Worm (Caenorhabditis elegans): Measurements from ENCODE around the gene C50B6.1.

DNA sequence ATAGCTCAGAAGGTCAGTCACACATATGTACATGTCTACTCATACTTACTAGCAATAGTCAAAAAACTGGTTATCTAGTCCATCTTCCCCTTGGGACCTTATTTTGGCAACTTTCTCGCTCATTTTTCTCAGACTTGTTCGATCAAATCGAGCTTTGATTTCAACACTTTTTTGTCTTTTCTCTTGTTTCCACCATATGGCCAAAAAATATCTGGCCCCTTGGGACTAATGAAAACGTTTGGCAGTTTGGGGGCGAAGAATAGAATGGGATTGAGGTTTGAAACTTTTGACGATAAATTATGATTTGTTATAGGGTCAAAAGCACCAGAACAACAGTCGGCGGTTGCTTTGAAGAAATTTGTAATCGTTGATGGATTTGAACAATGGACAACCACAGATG, 43.7 kb downstream of the C50B6.1 start:
- TF ChIP-seq nhr-237 (tag; optimal IDR thresholded peaks at IDR 0.05) (no peak), snpc-4 (tag; optimal IDR thresholded peaks at IDR 0.05) (no peak), nhr-12 (tag; optimal IDR thresholded peaks at IDR 0.05) (no peak), C34F6.9 (tag; optimal IDR thresholded peaks at IDR 0.05) (no peak), lin-39 (tag; optimal IDR thresholded peaks at IDR 0.05) (no peak), F13H6.1 (tag; optimal IDR thresholded peaks at IDR 0.05) (no peak)
